Fruit fly (Drosophila melanogaster) whole organism: ENCODE data around the gene Hpf1.

Source experiments
- CG8478 ChIP-seq: fragments of >200 bp; optimal IDR thresholded peaks from 2 replicates; lab custom pipeline; 2018; ENCODE audit warnings: inconsistent platforms
- EcR ChIP-seq, 2 experiments: fragments of >200 bp; optimal IDR thresholded peaks; 2 replicates each; lab custom pipeline; 2017; ENCODE audit warnings: missing biosample characterization in 2 of 2, missing genetic modification characterization in 2 of 2, missing genetic modification reagents in 2 of 2
- pan ChIP-seq: fragments of >200 bp; optimal IDR thresholded peaks from 2 replicates; lab custom pipeline; 2017
- psq ChIP-seq: fragments of >200 bp; optimal IDR thresholded peaks from 2 replicates; lab custom pipeline; 2017
- usp ChIP-seq: fragments of >200 bp; optimal IDR thresholded peaks from 2 replicates; lab custom pipeline; 2017; ENCODE audit warnings: missing biosample characterization, missing genetic modification characterization, mixed read lengths

- no peak for TF ChIP-seq psq (lab: Kevin White, UChicago)
- TF ChIP-seq pan, result no peak
- no peak for TF ChIP-seq CG8478 (lab: Kevin White, UChicago)
- TF ChIP-seq EcR (GFP tag; optimal IDR thresholded peaks at IDR 0.05; lab: Kevin White, UChicago), result no peak
- TF ChIP-seq usp, result no peak
Observed at dm6 chr3R:5791497-5791896, at the start of gene Hpf1.
